Worm (Caenorhabditis elegans) whole organism, L4/young adult: ENCODE measurements around the gene F14F9.8.

Source experiments
- W03F9.2 ChIP-seq: fragments of 150-350 bp; optimal IDR thresholded peaks from 2 replicates; lab custom pipeline; 2014; ENCODE audit warnings: missing biosample characterization, missing genetic modification characterization
- him-1 ChIP-seq: sonication (generic microtip); optimal IDR thresholded peaks from 2 replicates; lab custom pipeline; 2016; ENCODE audit warnings: missing genotype, missing genetic modification reagents, missing genetic modification characterization, missing compliant biosample characterization

- no peak for TF ChIP-seq him-1 (tag; lab: Kevin White, UChicago)
- TF ChIP-seq W03F9.2 (tag; lab: Kevin White, UChicago): no peak
These were observed 2.3 kb downstream of the F14F9.8 start, which contains the start of gene F14F9.4 for ce11 chrV:5132441-5132840.
